Worm (Caenorhabditis elegans) whole organism, L4 larva: Measurements from ENCODE around the gene C18D4.12.
A peak's percentile ranks its signal among the peaks of the same experiment; 100 is the strongest.

ENCODE experiments used
- T20F7.1 ChIP-seq: fragments of 200-800 bp; sonication (Bioruptor generic); optimal IDR thresholded peaks from 2 replicates; lab custom pipeline; 2018; ENCODE audit warnings: mild to moderate bottlenecking, missing genetic modification characterization, missing compliant biosample characterization
- aha-1 ChIP-seq: fragments of 150-350 bp; peaks from one replicate; lab custom pipeline; 2014; ENCODE audit warnings: missing biosample characterization, missing genetic modification characterization
- ceh-82 ChIP-seq: sonication (generic microtip); optimal IDR thresholded peaks from 2 replicates; lab custom pipeline; 2017; ENCODE audit warnings: missing biosample characterization, missing genetic modification characterization
- fos-1 ChIP-seq: fragments of 150-350 bp; optimal IDR thresholded peaks from 2 replicates; lab custom pipeline; 2014; ENCODE audit warnings: missing biosample characterization, missing genetic modification characterization
- nhr-76 ChIP-seq: fragments of 150-350 bp; optimal IDR thresholded peaks from 2 replicates; lab custom pipeline; 2014; ENCODE audit warnings: missing biosample characterization, missing genetic modification characterization
- pha-4 ChIP-seq, 2 experiments: fragments of 150-350 bp in 1 of 2; fragments of 200-800 bp in 1 of 2; sonication (Bioruptor generic) in 1 of 2; IDR thresholded peaks in 1 of 2; optimal IDR thresholded peaks in 1 of 2; 2 replicates each; pipeline versions ENCODE4 v1.3.6 to Lab custom; 2014 to 2022; ENCODE audit warnings: missing genetic modification characterization in 2 of 2, missing genetic modification reagents in 2 of 2, missing biosample characterization in 1 of 2, missing compliant biosample characterization in 1 of 2

DNA sequence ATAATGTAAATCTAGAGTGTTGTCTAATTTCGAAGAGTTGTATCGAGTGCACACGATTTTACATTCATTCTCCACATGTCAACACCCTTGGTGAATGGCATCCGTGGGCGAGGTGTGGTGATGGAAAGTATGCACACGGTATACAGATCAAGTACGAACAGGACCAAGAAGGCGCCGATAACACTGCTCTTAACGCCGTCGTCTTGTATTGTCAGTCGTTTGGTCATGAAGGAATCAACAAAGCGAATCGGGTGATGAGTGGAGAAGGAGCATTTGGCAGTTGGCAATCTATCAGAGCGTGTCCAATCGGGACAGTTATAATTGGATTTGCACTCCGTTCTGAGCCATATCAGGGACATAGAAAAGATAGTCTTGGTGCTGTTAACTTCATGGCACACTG is 2.8 kb upstream of the C18D4.12 start:
- TF ChIP-seq nhr-76 (tag; lab: Kevin White, UChicago) (no peak), pha-4 (GFP tag; IDR thresholded peaks at IDR 0.05; lab: Robert Waterston, UW) (no peak), pha-4 (tag; optimal IDR thresholded peaks at IDR 0.05; lab: Kevin White, UChicago) (no peak), aha-1 (tag; lab: Kevin White, UChicago) (peak; percentile 67), ceh-82 (tag; lab: Kevin White, UChicago) (no peak), fos-1 (no peak), T20F7.1 (GFP tag; lab: Kevin White, UChicago) (no peak)
